Worm (Caenorhabditis elegans) whole organism, young adult: ENCODE data around the gene C06A6.2.

Experiments used
- B0019.2 ChIP-seq: fragments of 200-800 bp; sonication (Bioruptor generic); conservative IDR thresholded peaks from 2 replicates; pipeline ENCODE4 v1.3.6; 2022; ENCODE audit warnings: missing genetic modification reagents, missing genetic modification characterization, missing compliant biosample characterization
- B0261.1 ChIP-seq: sonication (generic microtip); optimal IDR thresholded peaks from 2 replicates; lab custom pipeline; 2016; ENCODE audit warnings: mild to moderate bottlenecking, missing genetic modification characterization, moderate library complexity, missing compliant biosample characterization
- C17E4.6 ChIP-seq: fragments of 200-800 bp; sonication (Bioruptor generic); IDR thresholded peaks from 2 replicates; pipeline ENCODE4 v1.3.6; 2022; ENCODE audit warnings: missing genetic modification reagents, missing genetic modification characterization, missing compliant biosample characterization
- D2030.7 ChIP-seq: fragments of 200-800 bp; sonication (Bioruptor generic); IDR thresholded peaks from 2 replicates; pipeline ENCODE4 v1.3.6; 2022; ENCODE audit warnings: missing genetic modification reagents, missing genetic modification characterization, missing compliant biosample characterization
- F37B4.10 ChIP-seq: fragments of 200-800 bp; sonication (Bioruptor generic); IDR thresholded peaks from 2 replicates; pipeline ENCODE4 v1.3.6; 2022; ENCODE audit warnings: missing genetic modification characterization, missing compliant biosample characterization
- F39B2.1 ChIP-seq: fragments of 200-800 bp; sonication (Bioruptor generic); IDR thresholded peaks from 2 replicates; pipeline ENCODE4 v1.3.6; 2022; ENCODE audit warnings: missing genetic modification reagents, missing genetic modification characterization, missing compliant biosample characterization
- F49E8.2 ChIP-seq: sonication (generic microtip); optimal IDR thresholded peaks from 3 replicates; lab custom pipeline; 2017; ENCODE audit warnings: missing genetic modification characterization, mild to moderate bottlenecking, missing compliant biosample characterization, antibody characterized with exemption, moderate library complexity; ENCODE audit not compliant: insufficient read depth
- Y79H2A.3 ChIP-seq: fragments of 200-800 bp; sonication (Bioruptor generic); conservative IDR thresholded peaks from 2 replicates; pipeline ENCODE4 v1.3.6; 2022; ENCODE audit warnings: missing genetic modification reagents, missing genetic modification characterization, missing compliant biosample characterization
- attf-3 ChIP-seq: fragments of 200-800 bp; sonication (Bioruptor generic); conservative IDR thresholded peaks from 2 replicates; pipeline ENCODE4 v1.3.6; 2022; ENCODE audit warnings: missing genetic modification reagents, missing genetic modification characterization, missing compliant biosample characterization
- attf-6 ChIP-seq: fragments of 200-800 bp; sonication (Bioruptor generic); IDR thresholded peaks from 2 replicates; pipeline ENCODE4 v1.3.6; 2022; ENCODE audit warnings: missing genetic modification reagents, missing genetic modification characterization, missing compliant biosample characterization
- bed-1 ChIP-seq: fragments of 200-800 bp; sonication (Bioruptor generic); IDR thresholded peaks from 2 replicates; pipeline ENCODE4 v1.3.6; 2022; ENCODE audit warnings: missing genetic modification reagents, missing genetic modification characterization, missing compliant biosample characterization
- ccch-3 ChIP-seq: fragments of 200-800 bp; sonication (Bioruptor generic); optimal IDR thresholded peaks from 2 replicates; lab custom pipeline; 2018; ENCODE audit warnings: mild to moderate bottlenecking, missing genetic modification characterization, missing compliant biosample characterization
- cebp-1 ChIP-seq, 2 experiments: fragments of 200-800 bp in 1 of 2; sonication (Bioruptor generic) in 1 of 2; sonication (generic microtip) in 1 of 2; IDR thresholded peaks in 1 of 2; optimal IDR thresholded peaks in 1 of 2; 2 replicates each; pipeline versions ENCODE4 v1.3.6 to Lab custom; 2017 to 2022; ENCODE audit warnings: missing compliant biosample characterization in 2 of 2, missing genetic modification characterization in 2 of 2, mild to moderate bottlenecking in 1 of 2, missing genetic modification reagents in 1 of 2, moderate library complexity in 1 of 2
- ceh-79 ChIP-seq: sonication (generic microtip); optimal IDR thresholded peaks from 2 replicates; lab custom pipeline; 2017; ENCODE audit warnings: mild to moderate bottlenecking, missing genetic modification characterization, missing compliant biosample characterization
- dox-1 ChIP-seq: fragments of 200-800 bp; sonication (Bioruptor generic); IDR thresholded peaks from 2 replicates; pipeline ENCODE4 v1.3.6; 2022; ENCODE audit warnings: missing genetic modification reagents, missing genetic modification characterization, missing compliant biosample characterization
- efl-1 ChIP-seq: fragments of 150-350 bp; optimal IDR thresholded peaks from 2 replicates; lab custom pipeline; 2014; ENCODE audit warnings: missing biosample characterization, missing genetic modification reagents, missing genetic modification characterization
- ekl-4 ChIP-seq: fragments of 200-800 bp; sonication (Bioruptor generic); IDR thresholded peaks from 2 replicates; pipeline ENCODE4 v1.3.6; 2022; ENCODE audit warnings: missing genetic modification reagents, missing genetic modification characterization, missing compliant biosample characterization
- ets-4 ChIP-seq: fragments of 200-800 bp; sonication (Bioruptor generic); optimal IDR thresholded peaks from 2 replicates; lab custom pipeline; 2018; ENCODE audit warnings: mild to moderate bottlenecking, missing genetic modification characterization, missing compliant biosample characterization
- gei-17 ChIP-seq: fragments of 200-800 bp; sonication (Bioruptor generic); optimal IDR thresholded peaks from 2 replicates; lab custom pipeline; 2018; ENCODE audit warnings: mild to moderate bottlenecking, missing genetic modification characterization, missing compliant biosample characterization
- him-1 ChIP-seq: sonication (generic microtip); optimal IDR thresholded peaks from 2 replicates; lab custom pipeline; 2016; ENCODE audit warnings: missing genotype, missing genetic modification reagents, missing genetic modification characterization, missing compliant biosample characterization
- hlh-12 ChIP-seq: sonication (generic microtip); optimal IDR thresholded peaks from 2 replicates; lab custom pipeline; 2016; ENCODE audit warnings: missing genetic modification characterization, missing compliant biosample characterization
- hmg-20 ChIP-seq: fragments of 200-800 bp; sonication (Bioruptor generic); IDR thresholded peaks from 2 replicates; pipeline ENCODE4 v1.3.6; 2022; ENCODE audit warnings: missing genetic modification reagents, missing genetic modification characterization, missing compliant biosample characterization
- hrde-1 ChIP-seq: sonication (generic microtip); optimal IDR thresholded peaks from 2 replicates; lab custom pipeline; 2016; ENCODE audit warnings: missing genetic modification characterization, mild to moderate bottlenecking, missing compliant biosample characterization, moderate library complexity, missing genotype, missing genetic modification reagents, borderline replicate concordance
- lin-54 ChIP-seq: fragments of 200-800 bp; sonication (Bioruptor generic); optimal IDR thresholded peaks from 2 replicates; lab custom pipeline; 2018; ENCODE audit warnings: mild to moderate bottlenecking, missing genetic modification characterization, missing compliant biosample characterization
- lsl-1 ChIP-seq: fragments of 200-800 bp; sonication (Bioruptor generic); optimal IDR thresholded peaks from 2 replicates; lab custom pipeline; 2018; ENCODE audit warnings: mild to moderate bottlenecking, missing genetic modification characterization, moderate library complexity, missing compliant biosample characterization
- madf-3 ChIP-seq: fragments of 200-800 bp; sonication (Bioruptor generic); IDR thresholded peaks from 2 replicates; pipeline ENCODE4 v1.3.6; 2022; ENCODE audit warnings: missing genetic modification reagents, missing genetic modification characterization, missing compliant biosample characterization
- madf-8 ChIP-seq: fragments of 200-800 bp; sonication (Bioruptor generic); conservative IDR thresholded peaks from 2 replicates; pipeline ENCODE4 v1.3.6; 2022; ENCODE audit warnings: missing genetic modification reagents, missing genetic modification characterization, missing compliant biosample characterization
- mcd-1 ChIP-seq: fragments of 200-800 bp; sonication (Bioruptor generic); IDR thresholded peaks from 2 replicates; pipeline ENCODE4 v1.3.6; 2022; ENCODE audit warnings: missing genetic modification reagents, missing genetic modification characterization, missing compliant biosample characterization
- mel-28 ChIP-seq: sonication (generic microtip); optimal IDR thresholded peaks from 2 replicates; lab custom pipeline; 2016; ENCODE audit warnings: borderline replicate concordance, mild to moderate bottlenecking, missing genetic modification characterization, missing compliant biosample characterization
- mxl-1 ChIP-seq: sonication (generic microtip); optimal IDR thresholded peaks from 2 replicates; lab custom pipeline; 2016; ENCODE audit warnings: missing genetic modification characterization, missing compliant biosample characterization
- nfya-2 ChIP-seq: fragments of 200-800 bp; sonication (Bioruptor generic); IDR thresholded peaks from 2 replicates; pipeline ENCODE4 v1.3.6; 2022; ENCODE audit warnings: missing genetic modification reagents, missing genetic modification characterization, missing compliant biosample characterization
- nhr-90 ChIP-seq: sonication (generic microtip); optimal IDR thresholded peaks from 2 replicates; lab custom pipeline; 2016; ENCODE audit warnings: missing genotype, mild to moderate bottlenecking, missing genetic modification characterization, missing compliant biosample characterization
- sdz-38 ChIP-seq: sonication (generic microtip); optimal IDR thresholded peaks from 2 replicates; lab custom pipeline; 2016; ENCODE audit warnings: missing genotype, missing genetic modification characterization, missing compliant biosample characterization
- snpc-4 ChIP-seq, 5 experiments: fragments of 150-350 bp in 1 of 5; sonication (generic microtip) in 4 of 5; optimal IDR thresholded peaks; 2 replicates each; lab custom pipeline; 2014 to 2018; ENCODE audit warnings: missing genetic modification characterization in 5 of 5, missing biosample characterization in 3 of 5, antibody characterized with exemption in 2 of 5, mild to moderate bottlenecking in 2 of 5, missing compliant biosample characterization in 2 of 5, missing genotype in 2 of 5, moderate library complexity in 2 of 5, missing genetic modification reagents in 1 of 5
- tbp1 ChIP-seq: fragments of 200-800 bp; sonication (Bioruptor generic); optimal IDR thresholded peaks from 2 replicates; lab custom pipeline; 2018; ENCODE audit warnings: mild to moderate bottlenecking, missing genetic modification characterization, missing compliant biosample characterization
- zim-3 ChIP-seq: sonication (generic microtip); optimal IDR thresholded peaks from 2 replicates; lab custom pipeline; 2017; ENCODE audit warnings: mild to moderate bottlenecking, missing genetic modification characterization, moderate library complexity, missing compliant biosample characterization
- ztf-26 ChIP-seq: sonication (generic microtip); optimal IDR thresholded peaks from 2 replicates; lab custom pipeline; 2017; ENCODE audit warnings: missing genetic modification characterization, missing compliant biosample characterization
- ztf-6 ChIP-seq: fragments of 200-800 bp; sonication (Bioruptor generic); IDR thresholded peaks from 2 replicates; pipeline ENCODE4 v1.3.6; 2022; ENCODE audit warnings: missing genetic modification reagents, missing genetic modification characterization, missing compliant biosample characterization

C06A6.2 gene

DNA sequence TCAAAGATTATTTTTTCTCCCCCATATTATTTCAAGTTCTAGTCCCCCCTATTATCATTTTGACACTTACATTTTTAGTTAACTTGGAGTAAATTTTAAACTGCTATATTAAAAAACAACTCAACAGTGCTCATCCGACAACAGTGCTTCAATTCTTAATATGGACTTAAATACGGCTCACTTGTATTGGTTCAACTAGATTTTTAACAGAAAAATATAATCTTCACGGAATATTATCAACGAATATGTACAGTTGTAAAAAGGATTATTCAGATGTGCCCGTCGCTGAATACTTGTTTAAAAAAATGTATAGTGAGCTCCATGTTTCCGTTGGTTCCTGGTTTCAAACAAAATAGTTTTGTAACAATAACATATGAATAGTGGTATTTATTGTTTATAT lies 46.1 kb upstream of the C06A6.2 start (continued):
- TF ChIP-seq F49E8.2 (tag; lab: Kevin White, UChicago) (peak; percentile 80), efl-1 (GFP tag; lab: Kevin White, UChicago) (peak; percentile 41)
- TF ChIP-seq, all 124 proteins: peak for 28

DNA sequence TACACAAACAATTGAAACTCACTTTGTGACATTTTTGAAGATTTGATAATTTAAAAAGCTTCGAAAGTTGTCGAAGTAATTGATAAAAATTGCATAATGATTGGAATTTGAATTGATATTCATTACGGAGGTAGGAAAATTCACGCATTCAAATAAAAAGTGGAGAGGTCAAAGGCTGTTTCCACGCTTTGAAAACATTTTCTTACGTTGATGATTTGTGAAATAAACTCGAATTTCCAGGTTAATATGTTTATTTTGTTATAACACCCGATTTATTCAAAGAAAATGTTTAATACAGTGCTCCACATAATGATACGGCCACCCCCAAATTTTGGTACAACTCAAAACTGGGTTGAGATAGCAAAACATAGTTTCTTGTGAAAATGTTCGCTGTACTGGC lies 43.2 kb upstream of the C06A6.2 start, which contains the start of gene C33H5.16:
Gene C33H5.16, minus strand, starts transcription at position 101 of the 400 bp plus-strand sequence.
- TF ChIP-seq lin-54 (GFP tag; lab: Kevin White, UChicago) (no peak), B0261.1 (tag; lab: Kevin White, UChicago) (no peak), D2030.7 (GFP tag; lab: Robert Waterston, UW) (no peak), attf-6 (no peak), hlh-12 (tag; lab: Kevin White, UChicago) (no peak), sdz-38 (tag; lab: Kevin White, UChicago) (no peak)

DNA sequence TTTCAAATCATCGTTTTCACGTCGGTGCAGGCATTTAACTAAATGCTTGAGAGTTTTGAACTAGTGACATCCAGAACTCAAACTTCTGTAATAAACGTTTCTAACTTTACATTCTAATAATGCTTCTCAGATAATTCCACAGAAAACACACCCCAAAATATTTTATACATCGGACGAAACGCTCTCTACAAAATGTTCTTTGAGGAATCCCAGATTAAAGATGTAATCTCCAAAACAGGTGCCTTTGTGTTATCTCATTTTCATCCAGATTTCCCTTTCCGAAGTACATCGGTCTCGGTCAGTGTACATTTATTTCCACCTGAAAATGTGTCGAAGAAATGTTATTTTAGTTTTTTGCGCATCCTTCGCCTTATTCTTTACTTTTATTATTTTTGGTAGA lies 41.7 kb upstream of the C06A6.2 start, which contains the start of gene C33H5.2:
Gene C33H5.2, plus strand, starts transcription at position 301 of the 400 bp plus-strand sequence.
- TF ChIP-seq ccch-3 (GFP tag; lab: Kevin White, UChicago) (no peak), nfya-2 (GFP tag; lab: Robert Waterston, UW) (no peak), gei-17 (GFP tag; lab: Kevin White, UChicago) (no peak), B0019.2 (GFP tag; lab: Robert Waterston, UW) (no peak)

DNA sequence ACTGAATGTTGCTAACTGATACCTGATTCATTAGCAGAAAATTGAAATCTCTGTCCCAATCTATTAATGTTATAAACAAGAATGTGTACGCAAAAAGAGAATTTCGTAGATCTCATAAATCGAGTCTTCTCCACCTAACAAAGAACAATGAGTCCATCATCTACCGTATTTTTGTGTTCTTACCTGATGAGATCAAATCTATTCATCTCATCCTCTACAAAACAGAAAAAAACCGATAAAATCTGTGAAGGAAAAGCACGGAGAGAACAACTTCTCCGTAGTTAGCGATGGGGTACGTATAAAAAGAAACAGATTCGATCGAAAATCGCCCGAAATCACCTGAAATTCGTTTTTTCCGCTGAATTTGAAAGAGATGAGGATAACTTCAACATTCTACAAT lies 37.8 kb upstream of the C06A6.2 start, which contains the start of gene C33H5.1:
Gene C33H5.1, plus strand, starts transcription at position 330 of the 400 bp plus-strand sequence.
- TF ChIP-seq ets-4 (GFP tag; lab: Kevin White, UChicago) (no peak), ztf-6 (GFP tag; lab: Robert Waterston, UW) (no peak), mel-28 (tag; lab: Kevin White, UChicago) (no peak), hmg-20 (GFP tag; lab: Robert Waterston, UW) (no peak), lsl-1 (GFP tag; lab: Kevin White, UChicago) (no peak), F39B2.1 (no peak), madf-8 (GFP tag; lab: Robert Waterston, UW) (no peak), mxl-1 (tag; lab: Kevin White, UChicago) (no peak), madf-3 (GFP tag; lab: Robert Waterston, UW) (no peak), F37B4.10 (GFP tag; lab: Robert Waterston, UW) (no peak), him-1 (tag; lab: Kevin White, UChicago) (no peak), bed-1 (GFP tag; lab: Robert Waterston, UW) (no peak), C17E4.6 (GFP tag; lab: Robert Waterston, UW) (no peak), ekl-4 (GFP tag; lab: Robert Waterston, UW) (no peak)

DNA sequence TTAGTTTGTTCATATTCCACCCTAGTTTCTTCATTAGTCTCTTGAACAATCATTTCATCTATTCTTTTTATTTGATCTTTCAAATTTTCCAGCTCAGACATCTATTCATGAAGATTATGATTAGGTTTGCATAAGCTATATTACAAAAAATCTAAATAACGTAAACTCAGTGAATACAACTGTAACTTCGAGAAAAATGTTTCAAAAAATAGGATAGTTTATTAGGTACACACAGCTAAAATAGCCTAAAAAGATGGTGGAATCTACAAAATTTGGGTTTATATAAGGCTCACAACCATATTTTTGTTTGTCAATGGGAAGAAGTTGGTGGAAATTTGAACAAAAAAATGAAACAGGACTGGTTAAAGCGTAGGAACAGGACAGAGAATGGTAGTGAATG lies 33.7 kb upstream of the C06A6.2 start, which contains the start of gene zgpa-1:
Gene zgpa-1, minus strand, starts transcription at position 101 of the 400 bp plus-strand sequence.
- no peak for TF ChIP-seq D2030.7 (GFP tag; lab: Robert Waterston, UW)
- TF ChIP-seq ceh-79 (tag; lab: Kevin White, UChicago), result no peak
- TF ChIP-seq dox-1 (GFP tag; lab: Robert Waterston, UW), result no peak
- TF ChIP-seq hrde-1 (tag; lab: Kevin White, UChicago), result no peak
- no peak for TF ChIP-seq ekl-4 (GFP tag; lab: Robert Waterston, UW)
- no peak for TF ChIP-seq zim-3
- TF ChIP-seq mcd-1 (GFP tag; lab: Robert Waterston, UW), result no peak
- no peak for TF ChIP-seq lin-54 (GFP tag; lab: Kevin White, UChicago)
- TF ChIP-seq tbp1 (GFP tag; lab: Kevin White, UChicago), result no peak
- no peak for TF ChIP-seq cebp-1 (GFP tag; IDR thresholded peaks at IDR 0.05; lab: Robert Waterston, UW)
- no peak for TF ChIP-seq cebp-1 (tag; optimal IDR thresholded peaks at IDR 0.05; lab: Kevin White, UChicago)
- no peak for TF ChIP-seq ztf-26 (tag; lab: Kevin White, UChicago)
- no peak for TF ChIP-seq nhr-90 (tag; lab: Kevin White, UChicago)
- TF ChIP-seq Y79H2A.3 (GFP tag; lab: Robert Waterston, UW), result no peak
- TF ChIP-seq attf-3 (GFP tag; lab: Robert Waterston, UW), result no peak
- no peak for TF ChIP-seq snpc-4 (GFP tag; optimal IDR thresholded peaks at IDR 0.05; lab: Kevin White, UChicago)
- TF ChIP-seq snpc-4 (tag; optimal IDR thresholded peaks at IDR 0.05; lab: Kevin White, UChicago), result no peak
- TF ChIP-seq efl-1 (GFP tag; lab: Kevin White, UChicago), result no peak
- no peak for TF ChIP-seq sdz-38 (tag; lab: Kevin White, UChicago)
